Fruit fly (Drosophila melanogaster) whole organism, prepupa: ENCODE measurements around the gene RpS28b.

ENCODE experiments used
- CG16779 ChIP-seq: fragments of 200-800 bp; sonication (Bioruptor generic); optimal IDR thresholded peaks from 3 replicates; lab custom pipeline; 2017; ENCODE audit warnings: missing biosample characterization, mild to moderate bottlenecking, missing genetic modification characterization
- CG6854 ChIP-seq: fragments of 200-800 bp; sonication (Bioruptor generic); optimal IDR thresholded peaks from 2 replicates; lab custom pipeline; 2017; ENCODE audit warnings: missing biosample characterization, mild to moderate bottlenecking, missing genetic modification characterization
- Hr39 ChIP-seq: fragments of 200-800 bp; sonication (Bioruptor generic); optimal IDR thresholded peaks from 2 replicates; lab custom pipeline; 2016; ENCODE audit warnings: missing biosample characterization, missing genetic modification characterization
- cyc ChIP-seq: fragments of 200-800 bp; sonication (Bioruptor generic); optimal IDR thresholded peaks from 3 replicates; lab custom pipeline; 2016; ENCODE audit warnings: missing biosample characterization, missing genetic modification characterization

DNA sequence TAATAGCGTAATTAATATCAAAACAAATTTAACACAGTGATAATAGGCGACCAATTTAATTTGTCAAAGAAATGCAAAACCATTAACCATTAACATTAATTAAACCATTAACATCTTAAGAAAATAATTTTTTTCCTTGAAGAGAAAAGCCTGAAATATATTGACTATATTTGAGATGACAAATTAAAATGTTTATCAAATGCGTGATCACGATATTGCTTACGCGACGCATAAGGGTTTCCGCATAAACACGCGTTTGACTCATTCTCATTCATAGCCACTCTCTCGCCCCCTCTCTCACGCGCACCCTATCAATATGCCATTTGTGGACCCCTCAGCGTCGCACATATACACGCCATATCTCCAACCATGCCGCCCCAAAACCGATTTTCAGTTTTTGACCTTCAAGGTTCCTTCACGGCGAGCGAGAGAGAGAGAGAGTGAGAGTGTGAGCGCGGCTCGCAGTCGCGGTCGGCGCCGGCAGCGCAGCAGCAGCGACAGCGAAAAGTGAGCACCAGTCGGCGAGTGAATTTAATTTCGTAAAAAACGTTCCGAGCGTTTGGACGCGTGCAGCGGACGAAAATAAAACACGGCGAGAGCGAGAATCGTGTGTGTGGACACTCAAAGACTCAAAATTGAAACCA lies 31.1 kb downstream of the RpS28b start, which contains the start of gene Hex-A:
- TF ChIP-seq Hr39 (GFP tag; lab: Kevin White, UChicago) (peak; percentile 95), CG16779 (tag; lab: Kevin White, UChicago) (peak; percentile 96), cyc (GFP tag; lab: Kevin White, UChicago) (peak; percentile 94), CG6854 (GFP tag; lab: Kevin White, UChicago) (peak; percentile 95)
